Worm (Caenorhabditis elegans) whole organism, L3 larva: ENCODE measurements around the gene srx-135.

Source experiments
- R02D3.7 ChIP-seq: fragments of 150-350 bp; optimal IDR thresholded peaks from 2 replicates; lab custom pipeline; 2014; ENCODE audit warnings: missing biosample characterization, missing genetic modification characterization
- ZK546.5 ChIP-seq: sonication (generic microtip); optimal IDR thresholded peaks from 2 replicates; lab custom pipeline; 2017; ENCODE audit warnings: missing biosample characterization, missing genetic modification characterization
- aly-2 ChIP-seq: fragments of 150-350 bp; optimal IDR thresholded peaks from 2 replicates; lab custom pipeline; 2014; ENCODE audit warnings: missing biosample characterization, missing genetic modification characterization
- ama-1 ChIP-seq: fragments of 150-350 bp; optimal IDR thresholded peaks from 2 replicates; lab custom pipeline; 2018
- ceh-9 ChIP-seq: sonication (generic microtip); optimal IDR thresholded peaks from 2 replicates; lab custom pipeline; 2018; ENCODE audit warnings: missing biosample characterization, missing genetic modification characterization
- egl-27 ChIP-seq: sonication (generic microtip); optimal IDR thresholded peaks from 4 replicates; lab custom pipeline; 2017; ENCODE audit warnings: missing biosample characterization, missing genetic modification reagents, missing genetic modification characterization
- egl-5 ChIP-seq: fragments of 150-350 bp; optimal IDR thresholded peaks from 2 replicates; lab custom pipeline; 2017; ENCODE audit warnings: missing biosample characterization, missing genetic modification reagents, missing genetic modification characterization, inconsistent platforms
- elt-1 ChIP-seq: fragments of 150-350 bp; optimal IDR thresholded peaks from 2 replicates; lab custom pipeline; 2014; ENCODE audit warnings: missing biosample characterization, missing genetic modification characterization
- eor-1 ChIP-seq, 2 experiments: fragments of 150-350 bp; optimal IDR thresholded peaks; 2 replicates each; lab custom pipeline; 2014 to 2018; ENCODE audit warnings: missing biosample characterization in 2 of 2, missing genetic modification characterization in 2 of 2
- fkh-10 ChIP-seq: sonication (generic microtip); optimal IDR thresholded peaks from 2 replicates; lab custom pipeline; 2017; ENCODE audit warnings: missing biosample characterization, missing genetic modification reagents, missing genetic modification characterization
- fkh-2 ChIP-seq: fragments of 150-350 bp; optimal IDR thresholded peaks from 2 replicates; lab custom pipeline; 2014; ENCODE audit warnings: missing biosample characterization, missing genetic modification reagents, missing genetic modification characterization
- fos-1 ChIP-seq: fragments of 150-350 bp; optimal IDR thresholded peaks from 2 replicates; lab custom pipeline; 2014; ENCODE audit warnings: missing biosample characterization, missing genetic modification characterization
- hmg-11 ChIP-seq: sonication (generic microtip); optimal IDR thresholded peaks from 2 replicates; lab custom pipeline; 2016; ENCODE audit warnings: missing genetic modification characterization, missing compliant biosample characterization
- jun-1 ChIP-seq: fragments of 150-350 bp; optimal IDR thresholded peaks from 2 replicates; lab custom pipeline; 2014; ENCODE audit warnings: missing biosample characterization, missing genetic modification reagents, missing genetic modification characterization
- lin-39 ChIP-seq: fragments of 150-350 bp; optimal IDR thresholded peaks from 2 replicates; lab custom pipeline; 2018; ENCODE audit warnings: missing biosample characterization, missing genetic modification reagents, missing genetic modification characterization
- lsy-12 ChIP-seq: sonication (generic microtip); optimal IDR thresholded peaks from 2 replicates; lab custom pipeline; 2016; ENCODE audit warnings: mild to moderate bottlenecking, missing genetic modification characterization, missing compliant biosample characterization
- mdl-1 ChIP-seq: fragments of 150-350 bp; optimal IDR thresholded peaks from 2 replicates; lab custom pipeline; 2014; ENCODE audit warnings: missing biosample characterization, missing genetic modification characterization
- mml-1 ChIP-seq: fragments of 150-350 bp; sonication (generic microtip); optimal IDR thresholded peaks from 3 replicates; lab custom pipeline; 2014; ENCODE audit warnings: missing biosample characterization, missing genetic modification characterization
- nfya-1 ChIP-seq: sonication (generic microtip); optimal IDR thresholded peaks from 2 replicates; lab custom pipeline; 2017; ENCODE audit warnings: missing genetic modification characterization, mild to moderate bottlenecking, missing compliant biosample characterization, antibody characterized with exemption, moderate library complexity; ENCODE audit not compliant: insufficient read depth
- nhr-12 ChIP-seq: fragments of 150-350 bp; optimal IDR thresholded peaks from 2 replicates; lab custom pipeline; 2014; ENCODE audit warnings: missing biosample characterization, missing genetic modification characterization
- nhr-23 ChIP-seq: fragments of 150-350 bp; optimal IDR thresholded peaks from 2 replicates; lab custom pipeline; 2014; ENCODE audit warnings: missing biosample characterization, missing genetic modification reagents, missing genetic modification characterization
- nhr-25 ChIP-seq: sonication (generic microtip); optimal IDR thresholded peaks from 2 replicates; lab custom pipeline; 2017; ENCODE audit warnings: missing biosample characterization, missing genetic modification characterization
- nhr-43 ChIP-seq: sonication (generic microtip); optimal IDR thresholded peaks from 2 replicates; lab custom pipeline; 2016; ENCODE audit warnings: mild to moderate bottlenecking, missing genetic modification characterization, missing compliant biosample characterization; ENCODE audit not compliant: poor library complexity, severe bottlenecking
- nhr-67 ChIP-seq: fragments of 150-350 bp; optimal IDR thresholded peaks from 2 replicates; lab custom pipeline; 2014; ENCODE audit warnings: missing biosample characterization, missing genetic modification characterization
- nhr-76 ChIP-seq: fragments of 150-350 bp; sonication (generic microtip); optimal IDR thresholded peaks from 5 replicates; lab custom pipeline; 2014; ENCODE audit warnings: missing biosample characterization, missing genetic modification characterization
- nhr-77 ChIP-seq: fragments of 150-350 bp; optimal IDR thresholded peaks from 2 replicates; lab custom pipeline; 2014; ENCODE audit warnings: missing biosample characterization, missing genetic modification characterization
- pha-4 ChIP-seq: fragments of 150-350 bp; optimal IDR thresholded peaks from 2 replicates; lab custom pipeline; 2014; ENCODE audit warnings: missing biosample characterization, missing genetic modification reagents, missing genetic modification characterization
- pqm-1 ChIP-seq: fragments of 150-350 bp; optimal IDR thresholded peaks from 2 replicates; lab custom pipeline; 2017; ENCODE audit warnings: missing biosample characterization, missing genetic modification characterization, inconsistent platforms
- sea-2 ChIP-seq: fragments of 150-350 bp; sonication (generic microtip); optimal IDR thresholded peaks from 4 replicates; lab custom pipeline; 2014; ENCODE audit warnings: missing biosample characterization, missing genetic modification reagents, missing genetic modification characterization
- skn-1 ChIP-seq: fragments of 150-350 bp; optimal IDR thresholded peaks from 2 replicates; lab custom pipeline; 2014; ENCODE audit warnings: missing biosample characterization, missing genetic modification characterization
- snpc-4 ChIP-seq: fragments of 150-350 bp; optimal IDR thresholded peaks from 2 replicates; lab custom pipeline; 2014; ENCODE audit warnings: missing biosample characterization, missing genetic modification characterization
- tbx-2 ChIP-seq: sonication (generic microtip); optimal IDR thresholded peaks from 2 replicates; lab custom pipeline; 2016; ENCODE audit warnings: mild to moderate bottlenecking, missing genetic modification characterization, missing compliant biosample characterization
- unc-39 ChIP-seq: sonication (generic microtip); optimal IDR thresholded peaks from 4 replicates; lab custom pipeline; 2017; ENCODE audit warnings: missing biosample characterization, missing genetic modification characterization
- unc-62 ChIP-seq: fragments of 150-350 bp; sonication (generic microtip); optimal IDR thresholded peaks from 4 replicates; lab custom pipeline; 2014; ENCODE audit warnings: missing biosample characterization, missing genetic modification reagents, missing genetic modification characterization
- zag-1 ChIP-seq: fragments of 150-350 bp; optimal IDR thresholded peaks from 2 replicates; lab custom pipeline; 2014; ENCODE audit warnings: missing biosample characterization, missing genetic modification characterization
- ztf-11 ChIP-seq: fragments of 150-350 bp; optimal IDR thresholded peaks from 2 replicates; lab custom pipeline; 2014; ENCODE audit warnings: missing biosample characterization, missing genetic modification characterization

The srx-135 gene

ce11 chrV:13833951-13834350 lies 25.1 kb upstream of the srx-135 start, which contains the start of gene srx-129:
Gene srx-129 (plus strand): TSS chrV:13834251.
- TF ChIP-seq hmg-11 (tag; lab: Kevin White, UChicago) (no peak), pha-4 (tag; lab: Kevin White, UChicago) (no peak), elt-1 (tag; lab: Kevin White, UChicago) (no peak), snpc-4 (tag; lab: Kevin White, UChicago) (no peak), eor-1 (tag; optimal IDR thresholded peaks at IDR 0.05; lab: Kevin White, UChicago) (no peak), nhr-77 (no peak), ceh-9 (no peak), fos-1 (tag; lab: Kevin White, UChicago) (no peak), unc-39 (no peak), jun-1 (tag; lab: Kevin White, UChicago) (no peak), R02D3.7 (tag; lab: Kevin White, UChicago) (no peak), aly-2 (tag; lab: Kevin White, UChicago) (no peak), fkh-2 (tag; lab: Kevin White, UChicago) (no peak)

ce11 chrV:13837173-13837572 lies 21.8 kb upstream of the srx-135 start, which contains the start of gene srx-128:
Gene srx-128 (plus strand): TSS chrV:13837473.
- TF ChIP-seq nhr-23 (tag; lab: Kevin White, UChicago) (no peak), egl-5 (no peak), unc-39 (no peak), ama-1 (lab: Kevin White, UChicago) (no peak), elt-1 (tag; lab: Kevin White, UChicago) (no peak), pqm-1 (tag; lab: Kevin White, UChicago) (no peak), unc-62 (GFP tag; lab: Kevin White, UChicago) (no peak), nhr-43 (tag; lab: Kevin White, UChicago) (no peak), nhr-76 (tag; lab: Kevin White, UChicago) (no peak), nhr-77 (no peak), ztf-11 (tag; lab: Kevin White, UChicago) (no peak), sea-2 (no peak), tbx-2 (tag; lab: Kevin White, UChicago) (no peak), lsy-12 (no peak), fkh-10 (GFP tag; lab: Kevin White, UChicago) (no peak), skn-1 (tag; lab: Kevin White, UChicago) (no peak), R02D3.7 (tag; lab: Kevin White, UChicago) (no peak), egl-27 (tag; lab: Kevin White, UChicago) (no peak), eor-1 (tag; optimal IDR thresholded peaks at IDR 0.05; lab: Kevin White, UChicago) (no peak)

- TF ChIP-seq nfya-1 (tag; lab: Kevin White, UChicago) (no peak), mml-1 (tag; lab: Kevin White, UChicago) (no peak), ama-1 (lab: Kevin White, UChicago) (no peak), lin-39 (tag; lab: Kevin White, UChicago) (no peak), pqm-1 (tag; lab: Kevin White, UChicago) (no peak)
- TF ChIP-seq, all 47 proteins: peak for 0
These were observed 19.6 kb upstream of the srx-135 start, which contains the start of gene F55B12.10 for ce11 chrV:13839433-13839832. Gene F55B12.10 (plus strand): TSS chrV:13839733.

ce11 chrV:13840909-13841308 lies 18.1 kb upstream of the srx-135 start, which contains the start of gene srx-17:
Gene srx-17 (plus strand): TSS chrV:13841209.
- TF ChIP-seq sea-2 (no peak), fkh-10 (GFP tag; lab: Kevin White, UChicago) (no peak), R02D3.7 (tag; lab: Kevin White, UChicago) (no peak), nhr-77 (no peak), ztf-11 (tag; lab: Kevin White, UChicago) (no peak), zag-1 (tag; lab: Kevin White, UChicago) (no peak), nfya-1 (tag; lab: Kevin White, UChicago) (no peak), skn-1 (tag; lab: Kevin White, UChicago) (no peak), nhr-43 (tag; lab: Kevin White, UChicago) (no peak), ceh-9 (no peak), egl-5 (no peak), ZK546.5 (tag; lab: Kevin White, UChicago) (no peak), tbx-2 (tag; lab: Kevin White, UChicago) (no peak), elt-1 (tag; lab: Kevin White, UChicago) (no peak), mdl-1 (tag; lab: Kevin White, UChicago) (no peak), lsy-12 (no peak)

- no peak for TF ChIP-seq nhr-12 (tag; lab: Kevin White, UChicago)
- TF ChIP-seq fkh-10 (GFP tag; lab: Kevin White, UChicago): no peak
- no peak for TF ChIP-seq nhr-67 (tag; lab: Kevin White, UChicago)
- no peak for TF ChIP-seq nhr-25
- TF ChIP-seq tbx-2 (tag; lab: Kevin White, UChicago): no peak
These were observed 15.9 kb upstream of the srx-135 start, which contains the start of gene srx-130 for ce11 chrV:13843147-13843546. Gene srx-130 (plus strand): TSS chrV:13843447.
